Worm (Caenorhabditis elegans) whole organism, L1 larva: ENCODE data around the gene mrpl-2.
"Not testable (repeated sequence)": the region's sequence is repeated elsewhere in the genome, so short reads cannot be mapped to it uniquely, and the experiment has no call there.

Experiments used
- ama-1 ChIP-seq: fragments of 150-350 bp; optimal IDR thresholded peaks from 2 replicates; lab custom pipeline; 2014
- egl-27 ChIP-seq, 2 experiments: fragments of 150-350 bp in 1 of 2; sonication (generic microtip); optimal IDR thresholded peaks; 3 replicates each; lab custom pipeline; 2017 to 2018; ENCODE audit warnings: missing biosample characterization in 2 of 2, missing genetic modification characterization in 2 of 2, missing genetic modification reagents in 2 of 2
- lir-3 ChIP-seq: sonication (generic microtip); optimal IDR thresholded peaks from 2 replicates; lab custom pipeline; 2016; ENCODE audit warnings: mild to moderate bottlenecking, missing genetic modification characterization, moderate library complexity, missing compliant biosample characterization; ENCODE audit not compliant: poor library complexity
- nhr-11 ChIP-seq: fragments of 150-350 bp; optimal IDR thresholded peaks from 2 replicates; lab custom pipeline; 2014; ENCODE audit warnings: missing biosample characterization, missing genetic modification characterization
- nhr-71 ChIP-seq: sonication (generic microtip); optimal IDR thresholded peaks from 2 replicates; lab custom pipeline; 2016; ENCODE audit warnings: mild to moderate bottlenecking, missing genetic modification characterization, moderate library complexity, missing compliant biosample characterization
- ztf-11 ChIP-seq, 2 experiments: sonication (generic microtip); optimal IDR thresholded peaks; 2 replicates each; lab custom pipeline; 2016 to 2017; ENCODE audit warnings: missing genetic modification characterization in 2 of 2, missing biosample characterization in 1 of 2, missing compliant biosample characterization in 1 of 2

DNA sequence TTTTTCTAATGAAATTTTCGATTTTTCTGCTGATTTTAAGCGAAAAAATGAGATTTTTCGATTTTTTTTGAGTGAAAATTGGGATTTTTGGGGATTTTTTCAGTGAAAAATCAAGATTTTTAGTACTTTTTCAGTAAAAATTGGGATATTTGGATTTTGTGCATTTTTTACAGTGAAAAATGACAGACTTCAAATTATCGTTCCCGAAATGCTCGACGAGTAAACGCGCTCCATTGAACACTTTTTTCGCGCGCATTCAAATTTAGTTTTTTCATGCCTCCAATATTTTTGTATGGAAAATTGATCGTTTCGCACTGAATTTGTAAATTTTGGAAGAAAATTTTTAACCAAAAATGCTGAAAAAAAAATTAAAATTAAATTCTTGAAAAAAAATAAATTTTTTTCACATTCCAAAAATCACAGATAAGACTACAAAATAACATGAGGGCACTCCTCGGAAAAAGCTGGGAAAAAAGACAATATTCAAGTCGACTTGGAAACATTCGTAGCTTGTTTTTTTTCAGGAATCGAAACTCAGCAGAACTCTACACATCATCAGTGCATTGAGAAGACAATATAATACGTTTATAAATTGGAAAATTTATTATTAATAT lies 3.0 kb upstream of the mrpl-2 start:
- TF ChIP-seq nhr-71; nhr-11 (tag; lab: Kevin White, UChicago); ztf-11 (tag; optimal IDR thresholded peaks at IDR 0.05; lab: Kevin White, UChicago); ama-1 (lab: Kevin White, UChicago); egl-27 (tag; optimal IDR thresholded peaks at IDR 0.05; lab: Kevin White, UChicago); lir-3 (tag; lab: Kevin White, UChicago): not testable (repeated sequence)
